Fruit fly (Drosophila melanogaster) whole organism: Measurements from ENCODE around the gene Akr1B.
"Not testable (repeated sequence)": the region's sequence is repeated elsewhere in the genome, so short reads cannot be mapped to it uniquely, and the experiment has no call there.

Source experiments
- CG8478 ChIP-seq: fragments of >200 bp; optimal IDR thresholded peaks from 2 replicates; lab custom pipeline; 2018; ENCODE audit warnings: inconsistent platforms
- Dll ChIP-seq: fragments of >200 bp; optimal IDR thresholded peaks from 2 replicates; lab custom pipeline; 2017
- EcR ChIP-seq, 2 experiments: fragments of >200 bp; optimal IDR thresholded peaks; 2 replicates each; lab custom pipeline; 2017; ENCODE audit warnings: missing biosample characterization in 2 of 2, missing genetic modification characterization in 2 of 2, missing genetic modification reagents in 2 of 2
- pan ChIP-seq: fragments of >200 bp; optimal IDR thresholded peaks from 2 replicates; lab custom pipeline; 2017
- psq ChIP-seq: fragments of >200 bp; optimal IDR thresholded peaks from 2 replicates; lab custom pipeline; 2017
- usp ChIP-seq: fragments of >200 bp; optimal IDR thresholded peaks from 2 replicates; lab custom pipeline; 2017; ENCODE audit warnings: missing biosample characterization, missing genetic modification characterization, mixed read lengths

Gene Akr1B

dm6 chr3L:11593778-11594177, 30.4 kb downstream of the Akr1B start:
- TF ChIP-seq pan (lab: Kevin White, UChicago) (no peak), psq (lab: Kevin White, UChicago) (no peak), usp (GFP tag; lab: Kevin White, UChicago) (no peak), Dll (no peak), CG8478 (lab: Kevin White, UChicago) (no peak), EcR (GFP tag; optimal IDR thresholded peaks at IDR 0.05; lab: Kevin White, UChicago) (no peak)

- TF ChIP-seq Dll: no peak
- no peak for TF ChIP-seq psq (lab: Kevin White, UChicago)
- no peak for TF ChIP-seq pan (lab: Kevin White, UChicago)
- no peak for TF ChIP-seq usp (GFP tag; lab: Kevin White, UChicago)
- no peak for TF ChIP-seq EcR (GFP tag; optimal IDR thresholded peaks at IDR 0.05; lab: Kevin White, UChicago)
- TF ChIP-seq CG8478 (lab: Kevin White, UChicago): no peak
Observed at dm6 chr3L:11591803-11592202, 32.4 kb downstream of the Akr1B start.

- TF ChIP-seq EcR (GFP tag; optimal IDR thresholded peaks at IDR 0.05; lab: Kevin White, UChicago) (no peak), pan (lab: Kevin White, UChicago) (no peak), Dll (no peak), CG8478 (lab: Kevin White, UChicago) (no peak), psq (lab: Kevin White, UChicago) (no peak), usp (GFP tag; lab: Kevin White, UChicago) (no peak)
Observed at dm6 chr3L:11591131-11591530, 33.0 kb downstream of the Akr1B start, which contains the start of gene CG33268. Gene CG33268 (minus strand): TSS chr3L:11591231.

dm6 chr3L:11589395-11589794, 34.8 kb downstream of the Akr1B start, which contains the start of gene CG7377:
Gene CG7377 (plus strand): TSS chr3L:11589695.
- not testable (repeated sequence) for TF ChIP-seq Dll; CG8478 (lab: Kevin White, UChicago); EcR (GFP tag; optimal IDR thresholded peaks at IDR 0.05; lab: Kevin White, UChicago)

- TF ChIP-seq EcR (GFP tag; optimal IDR thresholded peaks at IDR 0.05; lab: Kevin White, UChicago) (no peak), pan (lab: Kevin White, UChicago) (no peak), psq (lab: Kevin White, UChicago) (no peak), Dll (no peak), CG8478 (lab: Kevin White, UChicago) (no peak), usp (GFP tag; lab: Kevin White, UChicago) (no peak)
Observed at dm6 chr3L:11588594-11588993, 35.6 kb downstream of the Akr1B start.

- no peak for TF ChIP-seq Dll
- no peak for TF ChIP-seq psq (lab: Kevin White, UChicago)
- TF ChIP-seq pan (lab: Kevin White, UChicago): no peak
- no peak for TF ChIP-seq EcR (GFP tag; optimal IDR thresholded peaks at IDR 0.05; lab: Kevin White, UChicago)
- TF ChIP-seq CG8478 (lab: Kevin White, UChicago): no peak
- TF ChIP-seq usp (GFP tag; lab: Kevin White, UChicago): no peak
Observed at dm6 chr3L:11587720-11588580, 36.2 kb downstream of the Akr1B start, which contains the start of gene rt. Gene rt (minus strand): TSS chr3L:11587770.

- TF ChIP-seq CG8478 (lab: Kevin White, UChicago) (no peak), usp (GFP tag; lab: Kevin White, UChicago) (no peak), pan (lab: Kevin White, UChicago) (no peak), Dll (peak; percentile 70)
Observed at dm6 chr3L:11586794-11587462, 37.3 kb downstream of the Akr1B start.

- TF ChIP-seq Dll (no peak), usp (GFP tag; lab: Kevin White, UChicago) (no peak), psq (lab: Kevin White, UChicago) (no peak), pan (lab: Kevin White, UChicago) (no peak), EcR (GFP tag; optimal IDR thresholded peaks at IDR 0.05; lab: Kevin White, UChicago) (no peak), CG8478 (lab: Kevin White, UChicago) (no peak)
Observed at dm6 chr3L:11583964-11584363, 40.2 kb downstream of the Akr1B start, which contains the start of gene CG32086. Gene CG32086 (minus strand): TSS chr3L:11584064.

dm6 chr3L:11582097-11582496, 42.1 kb downstream of the Akr1B start, which contains the start of gene CG33269:
Gene CG33269 (minus strand): TSS chr3L:11582197.
- TF ChIP-seq CG8478 (lab: Kevin White, UChicago): no peak
- no peak for TF ChIP-seq psq (lab: Kevin White, UChicago)
- no peak for TF ChIP-seq EcR (GFP tag; optimal IDR thresholded peaks at IDR 0.05; lab: Kevin White, UChicago)
- no peak for TF ChIP-seq usp (GFP tag; lab: Kevin White, UChicago)
- TF ChIP-seq Dll: no peak
- TF ChIP-seq pan (lab: Kevin White, UChicago): no peak

dm6 chr3L:11580919-11581318, 43.3 kb downstream of the Akr1B start, which contains the start of gene CG43391:
Gene CG43391 (minus strand): TSS chr3L:11581019.
- TF ChIP-seq EcR (GFP tag; optimal IDR thresholded peaks at IDR 0.05; lab: Kevin White, UChicago): no peak
- TF ChIP-seq pan (lab: Kevin White, UChicago): no peak
- TF ChIP-seq usp (GFP tag; lab: Kevin White, UChicago): no peak
- no peak for TF ChIP-seq psq (lab: Kevin White, UChicago)
- no peak for TF ChIP-seq CG8478 (lab: Kevin White, UChicago)
- no peak for TF ChIP-seq Dll

- TF ChIP-seq Dll (no peak), usp (GFP tag; lab: Kevin White, UChicago) (no peak), CG8478 (lab: Kevin White, UChicago) (no peak), EcR (GFP tag; optimal IDR thresholded peaks at IDR 0.05; lab: Kevin White, UChicago) (no peak), pan (lab: Kevin White, UChicago) (no peak), psq (lab: Kevin White, UChicago) (no peak)
Observed at dm6 chr3L:11579919-11580318, 44.3 kb downstream of the Akr1B start, which contains the start of gene CG43390. Gene CG43390 (minus strand): TSS chr3L:11579950.
